Worm (Caenorhabditis elegans): ENCODE measurements around the gene F23F1.10.

DNA sequence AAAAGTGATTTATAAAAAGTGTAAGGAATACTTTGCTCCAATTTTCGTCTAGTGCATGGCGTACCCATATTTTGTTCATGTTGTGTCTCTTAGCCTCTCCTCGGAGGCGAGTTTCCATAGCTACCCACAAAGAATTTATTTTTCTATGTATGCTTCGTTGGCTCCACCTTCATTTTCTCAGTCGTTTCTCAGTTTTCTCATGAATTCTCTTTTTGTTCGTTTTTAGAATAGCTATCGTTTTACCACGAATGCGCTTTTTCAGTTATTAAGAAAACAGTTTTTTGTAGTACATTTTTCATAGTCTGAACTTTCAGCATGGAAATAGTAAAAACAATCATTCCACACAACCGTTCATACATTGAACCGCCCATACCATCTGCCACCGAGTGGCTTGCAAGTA lies 35.4 kb downstream of the F23F1.10 start, which contains the start of gene osta-1:
- no peak for TF ChIP-seq flt-1 (GFP tag; IDR thresholded peaks at IDR 0.05)
- no peak for TF ChIP-seq T22C8.4 (GFP tag; IDR thresholded peaks at IDR 0.05)
- TF ChIP-seq tab-1 (GFP tag; IDR thresholded peaks at IDR 0.05), result no peak
- no peak for TF ChIP-seq ztf-29 (GFP tag; IDR thresholded peaks at IDR 0.05)
- no peak for TF ChIP-seq cog-1 (tag; optimal IDR thresholded peaks at IDR 0.05)
- no peak for TF ChIP-seq ztf-23 (GFP tag; IDR thresholded peaks at IDR 0.05)
- TF ChIP-seq klf-2 (GFP tag; conservative IDR thresholded peaks at IDR 0.05), result no peak
- TF ChIP-seq med-1 (GFP tag; optimal IDR thresholded peaks at IDR 0.05; ENCODE audit: insufficient read depth), result no peak
